Worm (Caenorhabditis elegans) whole organism, late embryonic: Measurements from ENCODE around the gene F35C11.7.

Experiments used
- K02D7.2 ChIP-seq: sonication (generic microtip); optimal IDR thresholded peaks from 2 replicates; lab custom pipeline; 2017; ENCODE audit warnings: mild to moderate bottlenecking, missing genetic modification characterization, missing compliant biosample characterization
- K09A11.1 ChIP-seq: sonication (generic microtip); optimal IDR thresholded peaks from 2 replicates; lab custom pipeline; 2017; ENCODE audit warnings: antibody characterized with exemption, mild to moderate bottlenecking, missing genetic modification characterization, missing compliant biosample characterization; ENCODE audit not compliant: insufficient read depth
- Y22D7AL.16 ChIP-seq: sonication (generic microtip); optimal IDR thresholded peaks from 2 replicates; lab custom pipeline; 2016; ENCODE audit warnings: missing genetic modification characterization, missing compliant biosample characterization
- ahr-1 ChIP-seq: sonication (generic microtip); optimal IDR thresholded peaks from 2 replicates; lab custom pipeline; 2016; ENCODE audit warnings: missing genetic modification characterization, missing compliant biosample characterization
- ama-1 ChIP-seq: fragments of 150-350 bp; optimal IDR thresholded peaks from 2 replicates; lab custom pipeline; 2014
- ceh-19 ChIP-seq: fragments of 200-800 bp; sonication (Bioruptor generic); optimal IDR thresholded peaks from 2 replicates; lab custom pipeline; 2018; ENCODE audit warnings: mild to moderate bottlenecking, missing genetic modification characterization, missing compliant biosample characterization
- ceh-22 ChIP-seq: sonication (generic microtip); optimal IDR thresholded peaks from 2 replicates; lab custom pipeline; 2017; ENCODE audit warnings: missing biosample characterization, missing genetic modification characterization
- ceh-24 ChIP-seq: sonication (generic microtip); optimal IDR thresholded peaks from 2 replicates; lab custom pipeline; 2016; ENCODE audit warnings: mild to moderate bottlenecking, missing genetic modification characterization, missing compliant biosample characterization
- ceh-31 ChIP-seq: sonication (generic microtip); optimal IDR thresholded peaks from 2 replicates; lab custom pipeline; 2016; ENCODE audit warnings: missing genetic modification characterization, missing compliant biosample characterization
- ceh-34 ChIP-seq: sonication (generic microtip); optimal IDR thresholded peaks from 2 replicates; lab custom pipeline; 2016; ENCODE audit warnings: mild to moderate bottlenecking, missing genetic modification characterization, missing compliant biosample characterization
- ceh-45 ChIP-seq: fragments of 200-800 bp; sonication (Bioruptor generic); IDR thresholded peaks from 2 replicates; pipeline ENCODE4 v1.3.6; 2022; ENCODE audit warnings: missing genetic modification reagents, missing genetic modification characterization, missing compliant biosample characterization
- ceh-48 ChIP-seq: sonication (generic microtip); optimal IDR thresholded peaks from 2 replicates; lab custom pipeline; 2016; ENCODE audit warnings: missing genetic modification characterization, inconsistent platforms, missing compliant biosample characterization
- ceh-6 ChIP-seq: fragments of 200-800 bp; sonication (Bioruptor generic); optimal IDR thresholded peaks from 2 replicates; lab custom pipeline; 2018; ENCODE audit warnings: mild to moderate bottlenecking, missing genetic modification characterization, missing compliant biosample characterization
- dve-1 ChIP-seq: sonication (generic microtip); optimal IDR thresholded peaks from 2 replicates; lab custom pipeline; 2017; ENCODE audit warnings: antibody characterized with exemption, mild to moderate bottlenecking, missing genetic modification characterization, missing compliant biosample characterization
- elt-2 ChIP-seq: sonication (generic microtip); optimal IDR thresholded peaks from 2 replicates; lab custom pipeline; 2016; ENCODE audit warnings: missing genetic modification reagents, missing genetic modification characterization, missing compliant biosample characterization
- ets-4 ChIP-seq: sonication (generic microtip); optimal IDR thresholded peaks from 2 replicates; lab custom pipeline; 2016; ENCODE audit warnings: missing genetic modification characterization, missing compliant biosample characterization
- eyg-1 ChIP-seq: sonication (generic microtip); optimal IDR thresholded peaks from 2 replicates; lab custom pipeline; 2016; ENCODE audit warnings: missing genotype, missing genetic modification characterization, missing compliant biosample characterization
- fax-1 ChIP-seq: sonication (generic microtip); optimal IDR thresholded peaks from 2 replicates; lab custom pipeline; 2016; ENCODE audit warnings: missing genotype, missing genetic modification characterization, missing compliant biosample characterization
- fkh-10 ChIP-seq: fragments of 150-350 bp; optimal IDR thresholded peaks from 2 replicates; lab custom pipeline; 2014; ENCODE audit warnings: missing biosample characterization, missing genetic modification reagents, missing genetic modification characterization
- fkh-6 ChIP-seq: sonication (generic microtip); optimal IDR thresholded peaks from 2 replicates; lab custom pipeline; 2016; ENCODE audit warnings: missing genetic modification characterization, missing compliant biosample characterization
- hlh-15 ChIP-seq: sonication (generic microtip); optimal IDR thresholded peaks from 2 replicates; lab custom pipeline; 2016; ENCODE audit warnings: missing genetic modification characterization, missing compliant biosample characterization
- hlh-30 ChIP-seq: sonication (generic microtip); optimal IDR thresholded peaks from 2 replicates; lab custom pipeline; 2017; ENCODE audit warnings: antibody characterized with exemption, missing genetic modification characterization, missing compliant biosample characterization; ENCODE audit not compliant: insufficient read depth
- hlh-8 ChIP-seq: sonication (generic microtip); optimal IDR thresholded peaks from 2 replicates; lab custom pipeline; 2016; ENCODE audit warnings: missing genotype, missing genetic modification characterization, missing compliant biosample characterization
- madf-2 ChIP-seq: sonication (generic microtip); optimal IDR thresholded peaks from 2 replicates; lab custom pipeline; 2017; ENCODE audit warnings: missing genetic modification characterization, missing compliant biosample characterization
- mec-3 ChIP-seq: sonication (generic microtip); optimal IDR thresholded peaks from 2 replicates; lab custom pipeline; 2016; ENCODE audit warnings: borderline replicate concordance, missing genetic modification characterization, missing compliant biosample characterization
- nfya-1 ChIP-seq: sonication (generic microtip); optimal IDR thresholded peaks from 2 replicates; lab custom pipeline; 2017; ENCODE audit warnings: missing genetic modification characterization, mild to moderate bottlenecking, missing compliant biosample characterization, antibody characterized with exemption, moderate library complexity
- nhr-11 ChIP-seq: fragments of 150-350 bp; optimal IDR thresholded peaks from 2 replicates; lab custom pipeline; 2014; ENCODE audit warnings: missing biosample characterization, missing genetic modification characterization
- nhr-232 ChIP-seq: sonication (generic microtip); optimal IDR thresholded peaks from 2 replicates; lab custom pipeline; 2016; ENCODE audit warnings: missing genetic modification characterization, missing compliant biosample characterization
- odd-2 ChIP-seq: sonication (generic microtip); optimal IDR thresholded peaks from 2 replicates; lab custom pipeline; 2017; ENCODE audit warnings: antibody characterized with exemption, mild to moderate bottlenecking, missing genetic modification characterization, missing compliant biosample characterization
- pat-9 ChIP-seq: fragments of 200-800 bp; sonication (Bioruptor generic); optimal IDR thresholded peaks from 2 replicates; lab custom pipeline; 2018; ENCODE audit warnings: mild to moderate bottlenecking, missing genetic modification characterization, moderate library complexity, missing compliant biosample characterization
- pha-4 ChIP-seq: fragments of 150-350 bp; optimal IDR thresholded peaks from 2 replicates; lab custom pipeline; 2018; ENCODE audit warnings: missing biosample characterization, missing genetic modification reagents, missing genetic modification characterization
- ref-2 ChIP-seq: sonication (generic microtip); optimal IDR thresholded peaks from 2 replicates; lab custom pipeline; 2016; ENCODE audit warnings: missing genetic modification characterization, missing compliant biosample characterization
- rnt-1 ChIP-seq: sonication (generic microtip); optimal IDR thresholded peaks from 2 replicates; lab custom pipeline; 2016; ENCODE audit warnings: missing genetic modification characterization, missing compliant biosample characterization
- unc-3 ChIP-seq, 2 experiments: fragments of 200-800 bp in 1 of 2; sonication (Bioruptor generic) in 1 of 2; sonication (generic microtip) in 1 of 2; conservative IDR thresholded peaks in 1 of 2; optimal IDR thresholded peaks in 1 of 2; 2 replicates each; pipeline versions ENCODE4 v1.3.6 to Lab custom; 2016 to 2022; ENCODE audit warnings: missing compliant biosample characterization in 2 of 2, missing genetic modification characterization in 2 of 2, missing genetic modification reagents in 1 of 2
- unc-42 ChIP-seq: sonication (generic microtip); optimal IDR thresholded peaks from 2 replicates; lab custom pipeline; 2016; ENCODE audit warnings: missing genotype, missing genetic modification characterization, missing compliant biosample characterization
- unc-55 ChIP-seq: sonication (generic microtip); optimal IDR thresholded peaks from 2 replicates; lab custom pipeline; 2017; ENCODE audit warnings: missing biosample characterization, missing genetic modification reagents, missing genetic modification characterization
- unc-86 ChIP-seq: sonication (generic microtip); optimal IDR thresholded peaks from 2 replicates; lab custom pipeline; 2016; ENCODE audit warnings: missing genetic modification characterization, missing compliant biosample characterization
- ztf-16 ChIP-seq: sonication (generic microtip); optimal IDR thresholded peaks from 2 replicates; lab custom pipeline; 2017; ENCODE audit warnings: missing genetic modification characterization, missing compliant biosample characterization

F35C11.7 gene

ce11 chrII:8216922-8217321 lies 39.2 kb upstream of the F35C11.7 start, which contains the start of gene ifg-1:
TSS of gene ifg-1 (plus strand) at chrII:8217222.
- TF ChIP-seq ceh-19 (GFP tag; lab: Kevin White, UChicago) (no peak), ets-4 (no peak), unc-3 (GFP tag; conservative IDR thresholded peaks at IDR 0.05; lab: Robert Waterston, UW) (no peak), unc-3 (tag; optimal IDR thresholded peaks at IDR 0.05; lab: Kevin White, UChicago) (no peak), mec-3 (tag; lab: Kevin White, UChicago) (no peak), pha-4 (tag; lab: Kevin White, UChicago) (no peak), hlh-8 (no peak), ceh-34 (tag; lab: Kevin White, UChicago) (no peak), Y22D7AL.16 (no peak)

ce11 chrII:8218266-8218665 lies 37.8 kb upstream of the F35C11.7 start:
- TF ChIP-seq unc-42 (tag; lab: Kevin White, UChicago) (no peak), ceh-48 (tag; lab: Kevin White, UChicago) (no peak), mec-3 (tag; lab: Kevin White, UChicago) (no peak), K02D7.2 (no peak), hlh-15 (tag; lab: Kevin White, UChicago) (no peak), K09A11.1 (tag; lab: Kevin White, UChicago) (no peak), Y22D7AL.16 (no peak), ets-4 (no peak), fax-1 (tag; lab: Kevin White, UChicago) (no peak), eyg-1 (tag; lab: Kevin White, UChicago) (no peak), ztf-16 (no peak), madf-2 (tag; lab: Kevin White, UChicago) (no peak), ceh-6 (GFP tag; lab: Kevin White, UChicago) (no peak), elt-2 (tag; lab: Kevin White, UChicago) (no peak), fkh-10 (GFP tag; lab: Kevin White, UChicago) (no peak), unc-86 (tag; lab: Kevin White, UChicago) (no peak), dve-1 (tag; lab: Kevin White, UChicago) (no peak), ahr-1 (no peak), nhr-11 (tag; lab: Kevin White, UChicago) (no peak)
- TF ChIP-seq, all 69 proteins: peak for 0

- TF ChIP-seq ama-1 (lab: Kevin White, UChicago), result no peak
- no peak for TF ChIP-seq unc-55
- TF ChIP-seq ceh-22 (tag; lab: Kevin White, UChicago), result no peak
- TF ChIP-seq ztf-16, result no peak
- no peak for TF ChIP-seq ref-2 (tag; lab: Kevin White, UChicago)
- TF ChIP-seq ets-4, result no peak
- no peak for TF ChIP-seq nhr-232 (tag; lab: Kevin White, UChicago)
- no peak for TF ChIP-seq fax-1 (tag; lab: Kevin White, UChicago)
- TF ChIP-seq rnt-1, result no peak
- TF ChIP-seq eyg-1 (tag; lab: Kevin White, UChicago), result no peak
- TF ChIP-seq, all 69 proteins: peak for 0
Measured at ce11 chrII:8220267-8220666, 35.8 kb upstream of the F35C11.7 start.

ce11 chrII:8222309-8223065 lies 33.6 kb upstream of the F35C11.7 start, which contains the start of gene dab-1:
TSS of gene dab-1 (plus strand) at chrII:8222386.
- peak; percentile 6 for TF ChIP-seq ceh-31 (tag; lab: Kevin White, UChicago)
- TF ChIP-seq fkh-6 (tag; lab: Kevin White, UChicago), result no peak
- TF ChIP-seq elt-2 (tag; lab: Kevin White, UChicago), result peak; percentile 3
- peak; percentile 37 for TF ChIP-seq ceh-19 (GFP tag; lab: Kevin White, UChicago)
- no peak; the same call in 1 of the 2 replicates for TF ChIP-seq ceh-45 (GFP tag; lab: Robert Waterston, UW)
- TF ChIP-seq unc-55, result peak; percentile 30
- peak; percentile 49 for TF ChIP-seq hlh-30 (tag; lab: Kevin White, UChicago)
- TF ChIP-seq ets-4, result no peak
- no peak for TF ChIP-seq ama-1 (lab: Kevin White, UChicago)
- peak; percentile 32 for TF ChIP-seq nfya-1 (tag; lab: Kevin White, UChicago)
- no peak for TF ChIP-seq ceh-6 (GFP tag; lab: Kevin White, UChicago)
- no peak for TF ChIP-seq odd-2 (tag; lab: Kevin White, UChicago)
- TF ChIP-seq pat-9, result no peak
- no peak for TF ChIP-seq ceh-24 (tag; lab: Kevin White, UChicago)
